Fruit fly (Drosophila melanogaster) whole organism, embryonic: ENCODE results near the gene spz3.
A peak's percentile ranks its signal among the peaks of the same experiment; 100 is the strongest.

Source experiments
- B-H2 ChIP-seq: fragments of 200-800 bp; sonication (Bioruptor generic); optimal IDR thresholded peaks from 2 replicates; lab custom pipeline; 2018; ENCODE audit warnings: missing biosample characterization, mild to moderate bottlenecking, missing genetic modification characterization
- CG10209 ChIP-seq: fragments of 200-800 bp; sonication (Bioruptor generic); optimal IDR thresholded peaks from 3 replicates; lab custom pipeline; 2017; ENCODE audit warnings: missing biosample characterization, mild to moderate bottlenecking, missing genetic modification characterization, missing genetic modification reagents
- CG11504 ChIP-seq: fragments of 200-800 bp; sonication (Bioruptor generic); optimal IDR thresholded peaks from 3 replicates; lab custom pipeline; 2019; ENCODE audit warnings: missing biosample characterization, mild to moderate bottlenecking, missing genetic modification characterization, moderate library complexity
- CG11696 ChIP-seq: fragments of 200-800 bp; sonication (Bioruptor generic); IDR thresholded peaks from 2 replicates; pipeline ENCODE4 v1.3.6; 2022; ENCODE audit warnings: missing biosample characterization, missing genetic modification characterization
- CG12219 ChIP-seq: fragments of 200-800 bp; sonication (Bioruptor generic); optimal IDR thresholded peaks from 3 replicates; lab custom pipeline; 2018; ENCODE audit warnings: missing biosample characterization, mild to moderate bottlenecking, missing genetic modification characterization
- CG12744 ChIP-seq: fragments of 200-800 bp; sonication (Bioruptor generic); optimal IDR thresholded peaks from 2 replicates; lab custom pipeline; 2016; ENCODE audit warnings: missing biosample characterization, missing genetic modification characterization
- CG14710 ChIP-seq: fragments of 200-800 bp; sonication (Bioruptor generic); optimal IDR thresholded peaks from 3 replicates; lab custom pipeline; 2019; ENCODE audit warnings: missing biosample characterization, mild to moderate bottlenecking, missing genetic modification characterization, moderate library complexity
- CG15696 ChIP-seq: fragments of 200-800 bp; sonication (Bioruptor generic); optimal IDR thresholded peaks from 2 replicates; lab custom pipeline; 2019; ENCODE audit warnings: missing biosample characterization, mild to moderate bottlenecking, missing genetic modification characterization, moderate library complexity
- CG1603 ChIP-seq: fragments of 200-800 bp; sonication (Bioruptor generic); optimal IDR thresholded peaks from 2 replicates; lab custom pipeline; 2019; ENCODE audit warnings: missing biosample characterization, mild to moderate bottlenecking, missing genetic modification characterization, moderate library complexity
- CG17612 ChIP-seq: fragments of 200-800 bp; sonication (Bioruptor generic); IDR thresholded peaks from 2 replicates; pipeline ENCODE4 v1.3.6; 2022; ENCODE audit warnings: missing biosample characterization, missing genetic modification characterization
- CG2199 ChIP-seq: fragments of 200-800 bp; sonication (Bioruptor generic); IDR thresholded peaks from 3 replicates; pipeline ENCODE4 v1.3.6; 2022; ENCODE audit warnings: missing biosample characterization, missing genetic modification characterization
- CG3163 ChIP-seq: fragments of 200-800 bp; sonication (Bioruptor generic); optimal IDR thresholded peaks from 3 replicates; lab custom pipeline; 2016; ENCODE audit warnings: missing biosample characterization, missing genetic modification characterization
- CG34422 ChIP-seq: fragments of 200-800 bp; sonication (Bioruptor generic); IDR thresholded peaks from 3 replicates; pipeline ENCODE4 v1.3.6; 2022; ENCODE audit warnings: missing biosample characterization, missing genetic modification characterization
- CG42726 ChIP-seq: fragments of 200-800 bp; sonication (Bioruptor generic); IDR thresholded peaks from 2 replicates; pipeline ENCODE4 v1.3.6; 2022; ENCODE audit warnings: missing biosample characterization, missing genetic modification characterization; ENCODE audit not compliant: partially characterized antibody
- CG7839 ChIP-seq: fragments of 200-800 bp; sonication (Bioruptor generic); optimal IDR thresholded peaks from 3 replicates; lab custom pipeline; 2018; ENCODE audit warnings: missing biosample characterization, mild to moderate bottlenecking, missing genetic modification characterization, moderate library complexity
- CG7928 ChIP-seq: fragments of 200-800 bp; sonication (Bioruptor generic); optimal IDR thresholded peaks from 2 replicates; lab custom pipeline; 2017; ENCODE audit warnings: missing biosample characterization, mild to moderate bottlenecking, missing genetic modification characterization
- CG8290 ChIP-seq, 3 experiments: fragments of 200-800 bp; sonication (Bioruptor generic); optimal IDR thresholded peaks; 2 replicates each; lab custom pipeline; 2016 to 2019; ENCODE audit warnings: missing biosample characterization in 3 of 3, missing genetic modification characterization in 3 of 3, mild to moderate bottlenecking in 2 of 3, moderate library complexity in 1 of 3
- CTCF ChIP-seq: fragments of 200-800 bp; sonication (Bioruptor generic); optimal IDR thresholded peaks from 2 replicates; lab custom pipeline; 2017; ENCODE audit warnings: missing biosample characterization, mild to moderate bottlenecking, missing genetic modification characterization, moderate library complexity
- Dip2 ChIP-seq: fragments of 200-800 bp; sonication (Bioruptor generic); IDR thresholded peaks from 2 replicates; pipeline ENCODE4 v1.3.6; 2022; ENCODE audit warnings: missing biosample characterization, missing genetic modification characterization
- Dp ChIP-seq: fragments of 200-800 bp; sonication (Bioruptor generic); optimal IDR thresholded peaks from 2 replicates; lab custom pipeline; 2018; ENCODE audit warnings: missing biosample characterization, mild to moderate bottlenecking, missing genetic modification characterization, moderate library complexity
- HLH54F ChIP-seq: fragments of 200-800 bp; sonication (Bioruptor generic); optimal IDR thresholded peaks from 3 replicates; lab custom pipeline; 2016; ENCODE audit warnings: missing biosample characterization, missing genetic modification characterization
- Hand ChIP-seq: fragments of 200-800 bp; sonication (Bioruptor generic); optimal IDR thresholded peaks from 2 replicates; lab custom pipeline; 2017; ENCODE audit warnings: mild to moderate bottlenecking, missing biosample characterization, missing genetic modification reagents, missing genetic modification characterization
- Meics ChIP-seq: fragments of 200-800 bp; sonication (Bioruptor generic); optimal IDR thresholded peaks from 2 replicates; lab custom pipeline; 2017; ENCODE audit warnings: missing biosample characterization, mild to moderate bottlenecking, missing genetic modification characterization
- Myb ChIP-seq: fragments of 200-800 bp; sonication (Bioruptor generic); optimal IDR thresholded peaks from 2 replicates; lab custom pipeline; 2016; ENCODE audit warnings: missing biosample characterization, missing genetic modification characterization
- NC2β ChIP-seq: fragments of 200-800 bp; sonication (Bioruptor generic); optimal IDR thresholded peaks from 2 replicates; lab custom pipeline; 2016; ENCODE audit warnings: missing biosample characterization, missing genetic modification characterization
- NFAT ChIP-seq: fragments of 200-800 bp; sonication (Bioruptor generic); IDR thresholded peaks from 2 replicates; pipeline ENCODE4 v1.3.6; 2022; ENCODE audit warnings: missing biosample characterization, missing genetic modification characterization
- Opbp ChIP-seq: fragments of 200-800 bp; sonication (Bioruptor generic); IDR thresholded peaks from 3 replicates; pipeline ENCODE4 v1.3.6; 2022; ENCODE audit warnings: missing biosample characterization, missing genetic modification characterization; ENCODE audit not compliant: partially characterized antibody
- Scr ChIP-seq: fragments of 200-800 bp; sonication (Bioruptor generic); IDR thresholded peaks from 2 replicates; pipeline ENCODE4 v1.3.6; 2022; ENCODE audit warnings: missing biosample characterization, missing genetic modification characterization; ENCODE audit not compliant: partially characterized antibody
- Vsx1 ChIP-seq: fragments of 200-800 bp; sonication (Bioruptor generic); optimal IDR thresholded peaks from 2 replicates; lab custom pipeline; 2017; ENCODE audit warnings: missing biosample characterization, mild to moderate bottlenecking, missing genetic modification characterization, missing genetic modification reagents
- Xbp1 ChIP-seq: fragments of 200-800 bp; sonication (Bioruptor generic); optimal IDR thresholded peaks from 3 replicates; lab custom pipeline; 2016; ENCODE audit warnings: missing biosample characterization, mild to moderate bottlenecking, missing genetic modification characterization
- chif ChIP-seq, 2 experiments: fragments of 200-800 bp; sonication (Bioruptor generic); optimal IDR thresholded peaks; 3 replicates each; lab custom pipeline; 2016; ENCODE audit warnings: missing biosample characterization in 2 of 2, missing genetic modification characterization in 2 of 2
- chm ChIP-seq: fragments of 200-800 bp; sonication (Bioruptor generic); IDR thresholded peaks from 2 replicates; pipeline ENCODE4 v1.3.6; 2022; ENCODE audit warnings: missing biosample characterization, missing genetic modification characterization
- dimm ChIP-seq: fragments of 200-800 bp; sonication (Bioruptor generic); IDR thresholded peaks from 2 replicates; pipeline ENCODE4 v1.3.6; 2022; ENCODE audit warnings: missing biosample characterization, missing genetic modification characterization
- disco-r ChIP-seq: fragments of 200-800 bp; sonication (Bioruptor generic); optimal IDR thresholded peaks from 2 replicates; lab custom pipeline; 2016; ENCODE audit warnings: missing biosample characterization, missing genetic modification characterization
- dpn ChIP-seq, 2 experiments: fragments of 200-800 bp; sonication (Bioruptor generic); optimal IDR thresholded peaks; 3 replicates each; lab custom pipeline; 2016; ENCODE audit warnings: missing biosample characterization in 2 of 2, missing genetic modification characterization in 2 of 2
- ems ChIP-seq: fragments of 200-800 bp; sonication (Bioruptor generic); optimal IDR thresholded peaks from 3 replicates; lab custom pipeline; 2016; ENCODE audit warnings: missing biosample characterization, missing genetic modification characterization
- fru ChIP-seq: fragments of >200 bp; optimal IDR thresholded peaks from 2 replicates; lab custom pipeline; 2017
- gsb-n ChIP-seq: fragments of 200-800 bp; sonication (Bioruptor generic); optimal IDR thresholded peaks from 3 replicates; lab custom pipeline; 2018; ENCODE audit warnings: missing biosample characterization, mild to moderate bottlenecking, missing genetic modification characterization
- hth ChIP-seq: fragments of >200 bp; optimal IDR thresholded peaks from 2 replicates; lab custom pipeline; 2017; ENCODE audit warnings: inconsistent platforms
- inv ChIP-seq: fragments of 200-800 bp; sonication (Bioruptor generic); IDR thresholded peaks from 2 replicates; pipeline ENCODE4 v1.3.6; 2022; ENCODE audit warnings: missing biosample characterization, missing genetic modification characterization; ENCODE audit not compliant: partially characterized antibody
- lola ChIP-seq, 3 experiments: fragments of >200 bp in 2 of 3; fragments of 200-800 bp in 1 of 3; sonication (Bioruptor generic) in 1 of 3; optimal IDR thresholded peaks; 2 replicates each; lab custom pipeline; 2017 to 2019; ENCODE audit warnings: missing biosample characterization in 3 of 3, missing genetic modification characterization in 3 of 3, mild to moderate bottlenecking in 1 of 3, moderate library complexity in 1 of 3
- lov ChIP-seq, 2 experiments: fragments of 200-800 bp in 1 of 2; fragments of >200 bp in 1 of 2; sonication (Bioruptor generic) in 1 of 2; IDR thresholded peaks in 1 of 2; optimal IDR thresholded peaks in 1 of 2; 2 replicates in 1 of 2; 3 replicates in 1 of 2; pipeline versions ENCODE4 v1.3.6 to Lab custom; 2017 to 2022; ENCODE audit warnings: missing biosample characterization in 1 of 2, missing genetic modification characterization in 1 of 2
- nmo ChIP-seq: fragments of 200-800 bp; sonication (Bioruptor generic); optimal IDR thresholded peaks from 2 replicates; lab custom pipeline; 2018; ENCODE audit warnings: missing biosample characterization, mild to moderate bottlenecking, missing genetic modification characterization, moderate library complexity
- peb ChIP-seq: fragments of 200-800 bp; sonication (Bioruptor generic); IDR thresholded peaks from 2 replicates; pipeline ENCODE4 v1.3.6; 2022; ENCODE audit warnings: missing biosample characterization, missing genetic modification characterization
- pita ChIP-seq: fragments of 200-800 bp; sonication (Bioruptor generic); optimal IDR thresholded peaks from 2 replicates; lab custom pipeline; 2017; ENCODE audit warnings: missing biosample characterization, mild to moderate bottlenecking, missing genetic modification characterization
- shn ChIP-seq: fragments of 200-800 bp; sonication (Bioruptor generic); optimal IDR thresholded peaks from 3 replicates; lab custom pipeline; 2016; ENCODE audit warnings: missing biosample characterization, missing genetic modification characterization
- slou ChIP-seq: fragments of 200-800 bp; sonication (Bioruptor generic); optimal IDR thresholded peaks from 3 replicates; lab custom pipeline; 2016; ENCODE audit warnings: missing biosample characterization, missing genetic modification characterization
- slp2 ChIP-seq: fragments of 200-800 bp; sonication (Bioruptor generic); optimal IDR thresholded peaks from 2 replicates; lab custom pipeline; 2016; ENCODE audit warnings: missing biosample characterization, missing genetic modification characterization
- stc ChIP-seq: fragments of 200-800 bp; sonication (Bioruptor generic); IDR thresholded peaks from 2 replicates; pipeline ENCODE4 v1.3.6; 2022; ENCODE audit warnings: missing biosample characterization, missing genetic modification characterization
- wek ChIP-seq: fragments of 200-800 bp; sonication (Bioruptor generic); optimal IDR thresholded peaks from 3 replicates; lab custom pipeline; 2018; ENCODE audit warnings: missing biosample characterization, mild to moderate bottlenecking, missing genetic modification characterization, moderate library complexity

spz3 gene

dm6 chr2L:7890654-7891114 lies 11.3 kb upstream of the spz3 start, which contains the start of gene Spn28Db:
TSS of gene Spn28Db (minus strand) at chr2L:7890704.
- TF ChIP-seq chm (no peak), CG12744 (GFP tag; lab: Kevin White, UChicago) (no peak), inv (GFP tag; lab: Robert Waterston, UW) (peak; percentile 31; the same call in 1 of the 2 replicates), ems (GFP tag; lab: Kevin White, UChicago) (no peak), CG11504 (tag; lab: Kevin White, UChicago) (peak; percentile 66), lola (GFP tag; optimal IDR thresholded peaks at IDR 0.05; lab: Kevin White, UChicago) (peak in 1 of 3 experiments; percentile 2), CG2199 (GFP tag; lab: Robert Waterston, UW) (peak; percentile 98), Meics (GFP tag; lab: Kevin White, UChicago) (no peak), disco-r (peak; percentile 3), dpn (GFP tag; optimal IDR thresholded peaks at IDR 0.05; lab: Kevin White, UChicago) (peak in 1 of 2 experiments; percentile 7), chif (GFP tag; optimal IDR thresholded peaks at IDR 0.05; lab: Kevin White, UChicago) (peak in 1 of 2 experiments; percentile 28), B-H2 (GFP tag; lab: Kevin White, UChicago) (peak; percentile 20), HLH54F (GFP tag; lab: Kevin White, UChicago) (peak; percentile 27), CG12219 (GFP tag; lab: Kevin White, UChicago) (no peak), wek (GFP tag; lab: Kevin White, UChicago) (no peak), Opbp (GFP tag; lab: Robert Waterston, UW) (peak; percentile 76; the same call in 2 of the 3 replicates), slp2 (no peak), Vsx1 (no peak), Dip2 (GFP tag; lab: Robert Waterston, UW) (peak; percentile 96), Dp (GFP tag; lab: Kevin White, UChicago) (peak; percentile 9), CG1603 (tag; lab: Kevin White, UChicago) (peak; percentile 52), NFAT (peak; percentile 58; the same call in 1 of the 2 replicates), CG17612 (GFP tag; lab: Robert Waterston, UW) (no peak), CG11696 (GFP tag; lab: Robert Waterston, UW) (no peak), slou (peak; percentile 16), CG3163 (GFP tag; lab: Kevin White, UChicago) (peak; percentile 41), NC2β (GFP tag; lab: Kevin White, UChicago) (no peak), CG34422 (GFP tag; lab: Robert Waterston, UW) (no peak), stc (GFP tag; lab: Robert Waterston, UW) (no peak), CG15696 (tag; lab: Kevin White, UChicago) (peak; percentile 8), Scr (GFP tag; lab: Robert Waterston, UW) (peak; percentile 29; the same call in 1 of the 2 replicates), shn (GFP tag; lab: Kevin White, UChicago) (no peak), CG7928 (GFP tag; lab: Kevin White, UChicago) (no peak), CG8290 (GFP tag; optimal IDR thresholded peaks at IDR 0.05; lab: Kevin White, UChicago) (peak; percentile 6), CG8290 (tag; optimal IDR thresholded peaks at IDR 0.05; lab: Kevin White, UChicago) (no peak), hth (lab: Kevin White, UChicago) (no peak), lov (optimal IDR thresholded peaks at IDR 0.05; lab: Kevin White, UChicago) (no peak), lov (GFP tag; IDR thresholded peaks at IDR 0.05; lab: Robert Waterston, UW) (no peak), CG10209 (no peak), Myb (peak; percentile 76), nmo (GFP tag; lab: Kevin White, UChicago) (peak; percentile 11), pita (GFP tag; lab: Kevin White, UChicago) (peak; percentile 50), CTCF (GFP tag; lab: Kevin White, UChicago) (peak; percentile 97), CG42726 (GFP tag; lab: Robert Waterston, UW) (peak; percentile 62), CG7839 (tag; lab: Kevin White, UChicago) (peak; percentile 37), fru (lab: Kevin White, UChicago) (no peak), peb (GFP tag; lab: Robert Waterston, UW) (no peak), dimm (GFP tag; lab: Robert Waterston, UW) (no peak), gsb-n (peak; percentile 1), Xbp1 (peak; percentile 36), CG14710 (tag; lab: Kevin White, UChicago) (peak; percentile 9), Hand (GFP tag; lab: Kevin White, UChicago) (no peak)
